Worm (Caenorhabditis elegans) whole organism, L4 larva: ENCODE results near the gene clec-173.
A peak's percentile ranks its signal among the peaks of the same experiment; 100 is the strongest.

Experiments used
- F26F4.8 ChIP-seq: fragments of 200-800 bp; sonication (Bioruptor generic); conservative IDR thresholded peaks from 2 replicates; pipeline ENCODE4 v1.3.6; 2022; ENCODE audit warnings: missing genetic modification characterization, missing compliant biosample characterization
- F37D6.2 ChIP-seq: sonication (generic microtip); optimal IDR thresholded peaks from 2 replicates; lab custom pipeline; 2016; ENCODE audit warnings: mild to moderate bottlenecking, missing genetic modification characterization, missing compliant biosample characterization
- F49E8.2 ChIP-seq: sonication (generic microtip); optimal IDR thresholded peaks from 2 replicates; lab custom pipeline; 2016; ENCODE audit warnings: missing compliant biosample characterization, mild to moderate bottlenecking, missing genetic modification characterization, borderline replicate concordance
- T20F7.1 ChIP-seq: fragments of 200-800 bp; sonication (Bioruptor generic); optimal IDR thresholded peaks from 2 replicates; lab custom pipeline; 2018; ENCODE audit warnings: mild to moderate bottlenecking, missing genetic modification characterization, missing compliant biosample characterization
- Y105C5A.15 ChIP-seq: fragments of 200-800 bp; sonication (Bioruptor generic); IDR thresholded peaks from 2 replicates; pipeline ENCODE4 v1.3.6; 2022; ENCODE audit warnings: missing genetic modification characterization, missing compliant biosample characterization
- aha-1 ChIP-seq: fragments of 150-350 bp; peaks from one replicate; lab custom pipeline; 2014; ENCODE audit warnings: missing biosample characterization, missing genetic modification characterization
- ceh-20 ChIP-seq: fragments of 200-800 bp; sonication (Bioruptor generic); IDR thresholded peaks from 2 replicates; pipeline ENCODE4 v1.3.6; 2022; ENCODE audit warnings: missing genetic modification reagents, missing genetic modification characterization, missing compliant biosample characterization
- cey-2 ChIP-seq: sonication (generic microtip); optimal IDR thresholded peaks from 3 replicates; lab custom pipeline; 2017; ENCODE audit warnings: missing genetic modification characterization, mild to moderate bottlenecking, missing compliant biosample characterization, antibody characterized with exemption, borderline replicate concordance; ENCODE audit not compliant: insufficient read depth
- ctbp-1 ChIP-seq: fragments of 200-800 bp; sonication (Bioruptor generic); IDR thresholded peaks from 2 replicates; pipeline ENCODE4 v1.3.6; 2022; ENCODE audit warnings: missing genetic modification reagents, missing genetic modification characterization, missing compliant biosample characterization
- daf-12 ChIP-seq: fragments of 150-350 bp; optimal IDR thresholded peaks from 2 replicates; lab custom pipeline; 2014; ENCODE audit warnings: missing biosample characterization, missing genetic modification reagents, missing genetic modification characterization
- dpl-1 ChIP-seq: fragments of 150-350 bp; optimal IDR thresholded peaks from 2 replicates; lab custom pipeline; 2014; ENCODE audit warnings: missing biosample characterization, missing genetic modification reagents, missing genetic modification characterization
- dve-1 ChIP-seq: sonication (generic microtip); optimal IDR thresholded peaks from 2 replicates; lab custom pipeline; 2017; ENCODE audit warnings: antibody characterized with exemption, mild to moderate bottlenecking, missing genetic modification characterization, missing compliant biosample characterization; ENCODE audit not compliant: insufficient read depth
- fkh-10 ChIP-seq: fragments of 150-350 bp; optimal IDR thresholded peaks from 2 replicates; lab custom pipeline; 2014; ENCODE audit warnings: missing biosample characterization, missing genetic modification reagents, missing genetic modification characterization
- hif-1 ChIP-seq, 2 experiments: sonication (generic microtip); optimal IDR thresholded peaks; 2 replicates each; lab custom pipeline; 2016 to 2017; ENCODE audit warnings: missing compliant biosample characterization in 2 of 2, missing genetic modification characterization in 2 of 2, missing genetic modification reagents in 2 of 2, missing genotype in 2 of 2, mild to moderate bottlenecking in 1 of 2
- lim-7 ChIP-seq: fragments of 200-800 bp; sonication (Bioruptor generic); IDR thresholded peaks from 2 replicates; pipeline ENCODE4 v1.3.6; 2022; ENCODE audit warnings: missing genetic modification characterization, missing compliant biosample characterization
- lin-15B ChIP-seq: fragments of 150-350 bp; sonication (generic microtip); optimal IDR thresholded peaks from 3 replicates; lab custom pipeline; 2014; ENCODE audit warnings: missing biosample characterization, missing genetic modification characterization
- lsy-2 ChIP-seq, 2 experiments: fragments of 150-350 bp in 1 of 2; sonication (generic microtip) in 1 of 2; optimal IDR thresholded peaks; 2 replicates each; lab custom pipeline; 2014 to 2017; ENCODE audit warnings: missing biosample characterization in 2 of 2, missing genetic modification characterization in 2 of 2
- mxl-3 ChIP-seq: fragments of 200-800 bp; sonication (Bioruptor generic); optimal IDR thresholded peaks from 2 replicates; lab custom pipeline; 2018; ENCODE audit warnings: mild to moderate bottlenecking, missing genetic modification characterization, missing compliant biosample characterization
- nhr-10 ChIP-seq: fragments of 150-350 bp; optimal IDR thresholded peaks from 2 replicates; lab custom pipeline; 2014; ENCODE audit warnings: missing biosample characterization, missing genetic modification characterization
- nhr-102 ChIP-seq: sonication (generic microtip); optimal IDR thresholded peaks from 2 replicates; lab custom pipeline; 2016; ENCODE audit warnings: mild to moderate bottlenecking, missing genetic modification characterization, moderate library complexity, missing compliant biosample characterization
- nhr-11 ChIP-seq: fragments of 150-350 bp; optimal IDR thresholded peaks from 2 replicates; lab custom pipeline; 2014; ENCODE audit warnings: missing biosample characterization, missing genetic modification characterization
- nhr-25 ChIP-seq: sonication (generic microtip); optimal IDR thresholded peaks from 2 replicates; lab custom pipeline; 2017; ENCODE audit warnings: missing genetic modification characterization, mild to moderate bottlenecking, missing compliant biosample characterization, antibody characterized with exemption, moderate library complexity, borderline replicate concordance; ENCODE audit not compliant: insufficient read depth
- nhr-28 ChIP-seq: fragments of 150-350 bp; optimal IDR thresholded peaks from 2 replicates; lab custom pipeline; 2014; ENCODE audit warnings: missing biosample characterization, missing genetic modification characterization
- nhr-41 ChIP-seq: fragments of 200-800 bp; sonication (Bioruptor generic); IDR thresholded peaks from 2 replicates; pipeline ENCODE4 v1.3.6; 2022; ENCODE audit warnings: missing genetic modification reagents, missing genetic modification characterization, missing compliant biosample characterization
- nhr-42 ChIP-seq: fragments of 200-800 bp; sonication (Bioruptor generic); IDR thresholded peaks from 2 replicates; pipeline ENCODE4 v1.3.6; 2022; ENCODE audit warnings: missing genetic modification characterization, missing compliant biosample characterization
- nhr-6 ChIP-seq: fragments of 150-350 bp; optimal IDR thresholded peaks from 2 replicates; lab custom pipeline; 2014; ENCODE audit warnings: missing biosample characterization, missing genetic modification characterization
- nhr-77 ChIP-seq: fragments of 150-350 bp; optimal IDR thresholded peaks from 2 replicates; lab custom pipeline; 2014; ENCODE audit warnings: missing biosample characterization, missing genetic modification characterization
- skn-1 ChIP-seq: fragments of 150-350 bp; optimal IDR thresholded peaks from 2 replicates; lab custom pipeline; 2014; ENCODE audit warnings: missing biosample characterization, missing genetic modification characterization
- spr-1 ChIP-seq: sonication (generic microtip); optimal IDR thresholded peaks from 2 replicates; lab custom pipeline; 2016; ENCODE audit warnings: mild to moderate bottlenecking, missing genetic modification characterization, missing compliant biosample characterization
- unc-130 ChIP-seq: sonication (generic microtip); optimal IDR thresholded peaks from 2 replicates; lab custom pipeline; 2016; ENCODE audit warnings: missing genetic modification reagents, missing genetic modification characterization, missing compliant biosample characterization
- unc-62 ChIP-seq, 3 experiments: fragments of 150-350 bp in 1 of 3; sonication (generic microtip); optimal IDR thresholded peaks in 2 of 3; peaks in 1 of 3; 1 replicate in 1 of 3; 2 replicates in 2 of 3; lab custom pipeline; 2014 to 2017; ENCODE audit warnings: missing biosample characterization in 3 of 3, missing genetic modification characterization in 3 of 3, missing genetic modification reagents in 3 of 3, missing genotype in 1 of 3
- zag-1 ChIP-seq: fragments of 150-350 bp; optimal IDR thresholded peaks from 2 replicates; lab custom pipeline; 2014; ENCODE audit warnings: missing biosample characterization, missing genetic modification characterization
- zip-2 ChIP-seq: fragments of 150-350 bp; optimal IDR thresholded peaks from 2 replicates; lab custom pipeline; 2014; ENCODE audit warnings: missing biosample characterization, missing genetic modification characterization
- ztf-11 ChIP-seq: fragments of 150-350 bp; optimal IDR thresholded peaks from 2 replicates; lab custom pipeline; 2014; ENCODE audit warnings: missing biosample characterization, missing genetic modification characterization

The clec-173 gene

DNA sequence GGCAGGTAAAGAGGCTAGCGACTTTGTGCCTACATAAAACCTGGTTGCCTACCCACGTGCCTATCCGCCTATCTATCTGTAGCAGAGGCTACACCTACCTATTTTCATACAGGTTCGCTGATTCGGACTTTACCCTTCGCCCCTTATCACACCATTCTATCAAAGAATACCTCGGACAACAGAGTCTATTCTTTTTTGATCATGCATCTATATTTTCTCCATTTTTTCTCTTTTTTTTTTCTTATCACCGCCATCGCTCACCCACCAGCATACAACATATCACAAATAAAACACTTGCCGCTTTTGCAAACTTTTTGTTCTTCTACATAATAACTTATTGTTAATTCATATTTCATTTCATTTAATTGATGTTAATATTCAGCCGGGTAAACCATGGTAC lies 9.0 kb downstream of the clec-173 start, which contains the start of gene T26C12.1 (continued):
- TF ChIP-seq nhr-6 (tag; lab: Kevin White, UChicago) (no peak), ceh-20 (GFP tag; lab: Robert Waterston, UW) (no peak), nhr-77 (tag; lab: Kevin White, UChicago) (peak; percentile 47), unc-62 (GFP tag; optimal IDR thresholded peaks at IDR 0.05 in 1 of 2; lab: Kevin White, UChicago) (no peak), unc-62 (tag; optimal IDR thresholded peaks at IDR 0.05; lab: Kevin White, UChicago) (no peak), Y105C5A.15 (GFP tag; lab: Robert Waterston, UW) (no peak), dve-1 (peak; percentile 50), dpl-1 (GFP tag; lab: Kevin White, UChicago) (no peak)

DNA sequence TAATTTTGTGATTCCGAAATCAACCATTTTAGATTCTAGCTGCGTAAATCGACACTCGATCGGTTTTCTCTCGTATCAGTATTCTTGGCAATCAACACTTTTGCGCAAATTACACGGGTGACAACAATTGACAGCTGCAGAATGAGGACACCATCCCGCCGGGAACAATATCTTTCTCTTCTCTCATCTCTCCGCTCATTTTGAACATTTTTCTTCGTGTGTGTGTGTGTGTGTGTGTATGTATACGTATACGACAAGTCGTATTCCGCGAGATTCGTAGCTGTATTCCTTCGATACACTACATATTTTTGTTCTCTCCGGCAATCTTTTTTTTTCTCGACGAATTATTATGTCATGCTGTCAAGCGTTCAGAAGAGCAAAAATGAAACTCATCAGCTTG lies 10.6 kb downstream of the clec-173 start:
- TF ChIP-seq nhr-28 (tag; lab: Kevin White, UChicago) = peak; percentile 93
- peak; percentile 37 for TF ChIP-seq mxl-3 (GFP tag; lab: Kevin White, UChicago)
- peak; percentile 98 for TF ChIP-seq aha-1 (tag; lab: Kevin White, UChicago)
- TF ChIP-seq nhr-10 (tag; lab: Kevin White, UChicago) = no peak
- TF ChIP-seq, all 104 proteins: peak for 3

DNA sequence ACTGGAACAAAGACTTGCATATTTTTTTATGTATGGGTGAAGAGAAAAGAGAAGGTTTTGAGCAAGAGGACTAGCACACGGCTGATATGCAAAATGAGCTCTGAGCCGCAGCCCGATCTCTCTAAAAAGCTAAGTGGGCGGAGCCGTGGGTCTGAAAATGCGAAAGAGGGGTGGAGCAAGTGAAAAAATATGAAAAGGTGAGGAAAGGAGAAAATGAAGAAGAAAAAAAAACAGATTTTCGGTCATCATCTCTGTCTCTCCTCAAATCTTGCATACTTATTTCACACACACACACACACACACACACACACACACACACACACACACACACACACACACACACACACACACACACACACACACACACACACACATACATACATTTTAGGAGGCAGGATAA lies 13.0 kb downstream of the clec-173 start, which contains the start of gene dmd-9:
TSS of gene dmd-9 (minus strand) at position 101 of the 400 bp plus-strand sequence.
- no peak for TF ChIP-seq zip-2 (tag; lab: Kevin White, UChicago)
- peak in 1 of 2 experiments; percentile 55 for TF ChIP-seq unc-62 (GFP tag; optimal IDR thresholded peaks at IDR 0.05 in 1 of 2; lab: Kevin White, UChicago)
- TF ChIP-seq unc-62 (tag; optimal IDR thresholded peaks at IDR 0.05; lab: Kevin White, UChicago) = no peak
- no peak for TF ChIP-seq ztf-11 (tag; lab: Kevin White, UChicago)
- no peak for TF ChIP-seq unc-130
- no peak for TF ChIP-seq nhr-41 (GFP tag; lab: Robert Waterston, UW)
- no peak for TF ChIP-seq daf-12 (tag; lab: Kevin White, UChicago)
- TF ChIP-seq aha-1 (tag; lab: Kevin White, UChicago) = peak; percentile 27
- no peak for TF ChIP-seq lin-15B (tag; lab: Kevin White, UChicago)
- TF ChIP-seq, all 104 proteins: peak for 2

DNA sequence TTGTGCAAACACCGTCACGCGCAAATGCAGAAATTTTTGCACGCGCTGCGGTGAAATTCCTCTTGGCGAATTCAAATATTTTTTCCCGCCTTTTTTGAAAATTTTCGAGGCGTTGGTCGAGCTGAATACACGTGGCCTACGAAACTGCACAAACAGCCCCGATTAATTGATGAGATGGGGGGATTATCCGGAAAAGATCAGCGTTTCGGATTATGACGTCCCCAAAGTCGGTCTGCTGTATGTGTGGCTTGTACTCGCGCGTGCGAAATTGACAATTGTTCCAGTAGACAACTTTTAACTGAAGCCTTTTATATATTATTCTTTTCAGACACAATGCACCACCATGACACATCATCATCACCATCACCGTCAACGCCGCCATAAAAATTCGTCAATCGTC lies 15.4 kb downstream of the clec-173 start:
- TF ChIP-seq ctbp-1 (GFP tag; lab: Robert Waterston, UW) (no peak), skn-1 (no peak), nhr-42 (GFP tag; lab: Robert Waterston, UW) (no peak), lsy-2 (tag; optimal IDR thresholded peaks at IDR 0.05; lab: Kevin White, UChicago) (no peak), T20F7.1 (GFP tag; lab: Kevin White, UChicago) (no peak), spr-1 (tag; lab: Kevin White, UChicago) (no peak), nhr-11 (tag; lab: Kevin White, UChicago) (no peak), hif-1 (tag; optimal IDR thresholded peaks at IDR 0.05; lab: Kevin White, UChicago) (no peak), fkh-10 (GFP tag; lab: Kevin White, UChicago) (no peak), lim-7 (GFP tag; lab: Robert Waterston, UW) (no peak)

DNA sequence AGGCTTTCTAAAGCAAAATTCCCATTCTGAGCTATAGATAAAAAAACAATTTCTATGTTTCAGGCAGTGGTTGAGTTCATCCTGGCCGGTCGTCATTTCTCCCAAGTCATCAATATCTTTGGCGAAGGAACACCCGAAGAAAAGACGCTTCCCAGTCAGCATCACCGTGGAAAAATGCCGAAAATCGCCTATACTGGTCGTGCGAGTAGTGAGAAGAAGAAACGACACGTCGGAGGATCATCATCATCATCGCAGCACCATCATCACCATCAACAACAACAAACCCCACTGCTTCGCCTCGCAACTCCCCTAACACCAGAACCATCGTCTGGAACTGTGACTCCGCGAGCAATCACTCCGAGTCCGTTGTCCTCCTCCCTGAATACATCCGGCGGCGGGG lies 15.9 kb downstream of the clec-173 start:
- TF ChIP-seq unc-62 (GFP tag; optimal IDR thresholded peaks at IDR 0.05 in 1 of 2; lab: Kevin White, UChicago) = peak in 1 of 2 experiments; percentile 90
- no peak for TF ChIP-seq unc-62 (tag; optimal IDR thresholded peaks at IDR 0.05; lab: Kevin White, UChicago)
- no peak for TF ChIP-seq nhr-25 (tag; lab: Kevin White, UChicago)

DNA sequence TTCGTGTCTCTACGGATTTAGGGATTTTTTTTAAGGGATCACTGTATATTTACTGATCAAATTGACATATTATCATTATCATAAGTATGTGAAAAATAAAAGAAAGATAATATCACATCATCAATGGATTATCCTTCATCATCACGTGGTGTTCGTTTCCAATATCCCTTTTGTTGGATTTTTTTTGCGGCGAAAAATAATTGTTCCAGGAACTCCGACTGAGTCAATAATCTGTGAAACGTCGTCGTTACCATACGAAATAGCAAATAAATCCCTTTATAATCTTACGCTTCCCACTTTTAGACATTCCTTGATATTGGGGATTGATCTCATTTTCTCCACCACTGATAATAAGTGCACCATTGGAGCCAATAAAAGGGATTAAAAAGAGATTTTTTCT lies 17.5 kb downstream of the clec-173 start:
- TF ChIP-seq nhr-102 (tag; lab: Kevin White, UChicago) (no peak), cey-2 (tag; lab: Kevin White, UChicago) (no peak), daf-12 (tag; lab: Kevin White, UChicago) (no peak), zag-1 (no peak), F26F4.8 (GFP tag; lab: Robert Waterston, UW) (no peak), F37D6.2 (tag; lab: Kevin White, UChicago) (no peak), F49E8.2 (tag; lab: Kevin White, UChicago) (no peak)
